Worm (Caenorhabditis elegans) whole organism, late embryonic: ENCODE data around the gene srlf-12.

Experiments
- K09A11.1 ChIP-seq: sonication (generic microtip); optimal IDR thresholded peaks from 2 replicates; lab custom pipeline; 2017; ENCODE audit warnings: antibody characterized with exemption, mild to moderate bottlenecking, missing genetic modification characterization, missing compliant biosample characterization; ENCODE audit not compliant: insufficient read depth
- Y22D7AL.16 ChIP-seq: sonication (generic microtip); optimal IDR thresholded peaks from 2 replicates; lab custom pipeline; 2016; ENCODE audit warnings: missing genetic modification characterization, missing compliant biosample characterization
- ama-1 ChIP-seq: fragments of 150-350 bp; optimal IDR thresholded peaks from 2 replicates; lab custom pipeline; 2014
- che-1 ChIP-seq: sonication (generic microtip); optimal IDR thresholded peaks from 2 replicates; lab custom pipeline; 2016; ENCODE audit warnings: mild to moderate bottlenecking, missing genetic modification characterization, missing compliant biosample characterization
- dmd-4 ChIP-seq: sonication (generic microtip); optimal IDR thresholded peaks from 2 replicates; lab custom pipeline; 2016; ENCODE audit warnings: borderline replicate concordance, missing genetic modification characterization, missing compliant biosample characterization
- hlh-13 ChIP-seq: fragments of 200-800 bp; sonication (Bioruptor generic); optimal IDR thresholded peaks from 2 replicates; lab custom pipeline; 2018; ENCODE audit warnings: mild to moderate bottlenecking, missing genetic modification characterization, missing compliant biosample characterization
- hlh-6 ChIP-seq: sonication (generic microtip); optimal IDR thresholded peaks from 2 replicates; lab custom pipeline; 2016; ENCODE audit warnings: missing genotype, missing genetic modification characterization, missing compliant biosample characterization
- madf-2 ChIP-seq: sonication (generic microtip); optimal IDR thresholded peaks from 2 replicates; lab custom pipeline; 2017; ENCODE audit warnings: missing genetic modification characterization, missing compliant biosample characterization
- nhr-232 ChIP-seq: sonication (generic microtip); optimal IDR thresholded peaks from 2 replicates; lab custom pipeline; 2016; ENCODE audit warnings: missing genetic modification characterization, missing compliant biosample characterization
- npax-4 ChIP-seq: sonication (generic microtip); optimal IDR thresholded peaks from 2 replicates; lab custom pipeline; 2016; ENCODE audit warnings: missing genetic modification characterization, missing compliant biosample characterization
- pha-4 ChIP-seq: fragments of 150-350 bp; optimal IDR thresholded peaks from 2 replicates; lab custom pipeline; 2018; ENCODE audit warnings: missing biosample characterization, missing genetic modification reagents, missing genetic modification characterization
- sox-4 ChIP-seq: sonication (generic microtip); optimal IDR thresholded peaks from 2 replicates; lab custom pipeline; 2017; ENCODE audit warnings: mild to moderate bottlenecking, missing genetic modification characterization, inconsistent platforms, missing compliant biosample characterization
- unc-55 ChIP-seq: sonication (generic microtip); optimal IDR thresholded peaks from 2 replicates; lab custom pipeline; 2017; ENCODE audit warnings: missing biosample characterization, missing genetic modification reagents, missing genetic modification characterization

ce11 chrIV:10874527-10874926 is 17.4 kb downstream of the srlf-12 start, which contains the start of gene F13E9.12:
- TF ChIP-seq dmd-4 (no peak), npax-4 (tag; lab: Kevin White, UChicago) (no peak), hlh-6 (tag; lab: Kevin White, UChicago) (no peak), pha-4 (tag; lab: Kevin White, UChicago) (no peak), Y22D7AL.16 (tag; lab: Kevin White, UChicago) (no peak), ama-1 (lab: Kevin White, UChicago) (no peak), sox-4 (tag; lab: Kevin White, UChicago) (no peak), unc-55 (GFP tag; lab: Kevin White, UChicago) (no peak), madf-2 (no peak), hlh-13 (GFP tag; lab: Kevin White, UChicago) (no peak), che-1 (tag; lab: Kevin White, UChicago) (no peak), nhr-232 (tag; lab: Kevin White, UChicago) (no peak), K09A11.1 (tag; lab: Kevin White, UChicago) (no peak)
